Worm (Caenorhabditis elegans): ENCODE results near the gene gst-37.

The gst-37 gene

DNA sequence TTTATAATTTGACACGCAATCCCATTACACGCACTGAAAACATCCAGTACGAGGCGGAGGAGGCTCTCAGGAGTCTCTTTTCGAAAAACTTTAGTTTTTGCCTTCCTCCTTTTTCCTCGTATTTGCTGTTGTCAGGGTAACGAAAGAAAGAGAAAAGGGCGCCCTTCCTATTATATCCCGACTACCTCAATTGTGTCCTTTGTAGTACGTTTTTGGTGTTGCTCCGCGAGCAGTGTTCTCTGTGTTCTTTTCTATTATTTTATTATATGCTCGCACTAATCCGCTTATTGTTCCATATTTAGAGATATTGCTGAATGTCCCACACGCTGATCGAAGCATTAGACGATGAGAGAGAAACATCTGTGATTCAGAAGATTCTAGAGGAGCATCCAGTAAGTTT lies 25.9 kb upstream of the gst-37 start, which contains the start of gene nphp-2:
Gene nphp-2, plus strand, starts transcription at position 301 of the 400 bp plus-strand sequence.
- TF ChIP-seq ceh-91 (GFP tag; IDR thresholded peaks at IDR 0.05) (no peak), let-607 (tag; optimal IDR thresholded peaks at IDR 0.05) (no peak), hmg-1.2 (GFP tag; IDR thresholded peaks at IDR 0.05) (no peak), athp-1 (tag; optimal IDR thresholded peaks at IDR 0.05) (no peak), lin-35 (GFP tag; optimal IDR thresholded peaks at IDR 0.05) (no peak), akir-1 (GFP tag; optimal IDR thresholded peaks at IDR 0.05) (no peak)

DNA sequence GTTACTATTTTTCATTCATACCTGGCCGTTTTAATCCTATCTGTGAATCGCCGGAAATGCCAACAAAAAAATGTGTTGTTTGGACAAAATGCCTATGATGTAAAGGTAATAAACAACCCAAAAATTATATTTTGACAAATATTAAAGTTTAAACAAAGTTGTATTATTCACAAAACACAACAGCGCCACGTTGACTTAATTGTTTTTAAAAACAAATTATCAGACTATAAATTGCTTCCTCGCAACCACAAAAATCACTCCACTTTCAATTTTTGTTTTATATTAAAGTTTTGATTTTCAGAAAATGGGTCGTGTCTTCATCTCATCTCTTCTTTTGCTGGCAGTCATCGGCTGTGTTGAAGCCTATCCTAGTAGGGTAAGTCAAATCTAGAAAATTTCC lies 14.1 kb upstream of the gst-37 start, which contains the start of gene Y32G9A.5:
Gene Y32G9A.5, plus strand, starts transcription at position 301 of the 400 bp plus-strand sequence.
- no peak for TF ChIP-seq ets-4 (GFP tag; optimal IDR thresholded peaks at IDR 0.05)

DNA sequence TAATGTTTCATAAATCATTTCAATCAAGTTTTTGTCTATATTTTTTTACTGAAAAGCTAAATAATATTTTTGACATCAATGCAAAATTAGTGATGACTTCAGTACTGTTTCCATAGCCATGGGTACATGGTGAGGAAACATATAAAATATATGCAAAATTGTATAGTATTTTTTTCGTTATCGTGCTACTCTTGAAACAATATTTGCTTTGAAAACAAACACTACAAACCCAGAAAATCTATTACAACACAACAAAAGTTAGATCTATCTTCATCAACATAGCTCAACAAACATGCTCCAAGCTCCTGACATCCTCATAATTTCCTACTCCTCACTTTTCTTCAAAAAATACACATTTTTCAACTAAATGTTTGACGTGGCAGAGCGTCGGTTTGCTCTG lies 12.9 kb upstream of the gst-37 start, which contains the start of gene srp-3:
Gene srp-3, plus strand, starts transcription at position 301 of the 400 bp plus-strand sequence.
- TF ChIP-seq tbx-9 (tag; optimal IDR thresholded peaks at IDR 0.05; ENCODE audit: borderline replicate concordance) (no peak), zim-3 (tag; optimal IDR thresholded peaks at IDR 0.05) (no peak), mcd-1 (GFP tag; IDR thresholded peaks at IDR 0.05) (no peak), hlh-26 (GFP tag; conservative IDR thresholded peaks at IDR 0.05) (no peak), ets-4 (GFP tag; optimal IDR thresholded peaks at IDR 0.05) (no peak), ceh-58 (GFP tag; IDR thresholded peaks at IDR 0.05) (no peak), ztf-28 (GFP tag; IDR thresholded peaks at IDR 0.05) (no peak), F37B4.10 (GFP tag; IDR thresholded peaks at IDR 0.05) (no peak), mxl-1 (tag; optimal IDR thresholded peaks at IDR 0.05) (no peak)

DNA sequence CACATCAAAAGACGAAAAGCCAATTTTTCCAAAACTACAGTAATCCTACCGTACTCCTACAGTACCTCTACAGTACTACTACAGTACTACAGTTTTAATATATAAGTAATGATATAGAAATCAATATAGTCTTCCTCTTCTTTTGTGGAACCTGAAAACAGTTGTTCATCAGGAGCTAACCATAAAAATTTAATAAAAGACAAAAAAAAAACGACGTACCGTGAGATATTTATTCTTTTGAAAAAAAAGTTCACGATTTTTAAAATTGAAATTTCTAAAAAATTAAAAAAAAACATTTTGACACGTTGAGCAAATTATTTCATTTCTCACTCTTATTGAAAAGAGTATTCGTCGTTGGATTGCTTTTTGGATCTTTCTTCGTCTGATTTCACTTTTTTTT lies 10.3 kb upstream of the gst-37 start, which contains the start of gene Y32G9A.3:
Gene Y32G9A.3, plus strand, starts transcription at position 301 of the 400 bp plus-strand sequence.
- TF ChIP-seq rec-8 (tag; optimal IDR thresholded peaks at IDR 0.05) (no peak), madf-3 (GFP tag; IDR thresholded peaks at IDR 0.05) (no peak), ztf-18 (tag; optimal IDR thresholded peaks at IDR 0.05) (no peak), ceh-27 (GFP tag; optimal IDR thresholded peaks at IDR 0.05) (no peak), F57A8.1 (GFP tag; optimal IDR thresholded peaks at IDR 0.05) (no peak), snpc-4 (GFP tag; optimal IDR thresholded peaks at IDR 0.05) (no peak), snpc-4 (tag; optimal IDR thresholded peaks at IDR 0.05) (no peak), mxl-1 (tag; optimal IDR thresholded peaks at IDR 0.05) (no peak), Y53F4B.3 (GFP tag; IDR thresholded peaks at IDR 0.05) (no peak), let-607 (tag; optimal IDR thresholded peaks at IDR 0.05) (no peak), snpc-1.3 (tag; optimal IDR thresholded peaks at IDR 0.05; ENCODE audit: insufficient read depth) (no peak), hlh-26 (GFP tag; conservative IDR thresholded peaks at IDR 0.05) (no peak), lin-35 (GFP tag; optimal IDR thresholded peaks at IDR 0.05) (no peak), let-526 (GFP tag; IDR thresholded peaks at IDR 0.05) (no peak), tbp1 (GFP tag; optimal IDR thresholded peaks at IDR 0.05) (no peak), atf-7 (tag; optimal IDR thresholded peaks at IDR 0.05) (no peak), F37B4.10 (GFP tag; IDR thresholded peaks at IDR 0.05) (no peak), ceh-40 (GFP tag; IDR thresholded peaks at IDR 0.05) (no peak), dpl-1 (GFP tag; optimal IDR thresholded peaks at IDR 0.05) (no peak), Y67H2A.10 (GFP tag; conservative IDR thresholded peaks at IDR 0.05) (no peak), F57C9.4 (tag; optimal IDR thresholded peaks at IDR 0.05) (no peak)

DNA sequence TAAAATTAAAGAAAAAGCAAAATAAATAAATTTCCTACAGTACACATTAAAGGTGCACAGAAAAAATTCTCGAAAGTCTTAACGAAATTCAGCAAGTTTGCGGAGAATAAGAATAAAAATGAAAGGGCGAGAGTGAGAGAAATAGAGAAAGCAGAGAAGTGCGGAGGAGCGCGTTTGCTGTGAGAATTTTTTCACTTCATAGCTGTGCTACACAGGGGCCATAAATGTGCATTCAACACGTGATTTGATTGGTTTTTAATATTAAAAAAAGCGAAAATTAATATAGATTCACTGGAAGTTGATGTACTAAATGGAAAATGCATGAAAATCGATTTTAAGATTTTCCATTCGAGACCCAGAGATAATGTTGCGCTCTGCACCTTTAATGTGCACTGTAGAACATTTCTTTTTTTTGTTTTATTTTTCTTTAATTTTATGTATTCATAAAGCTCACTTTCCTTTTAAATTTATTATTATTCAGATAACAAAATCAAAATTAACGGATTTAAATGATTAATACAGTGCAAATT lies 3.3 kb upstream of the gst-37 start, which contains the start of gene Y32G9A.2:
Gene Y32G9A.2, plus strand, starts transcription at position 480 of the 530 bp plus-strand sequence.
- TF ChIP-seq xnd-1 (tag; optimal IDR thresholded peaks at IDR 0.05) (peak; percentile 66), nfyb-1 (GFP tag; IDR thresholded peaks at IDR 0.05) (no peak), cebp-1 (GFP tag; IDR thresholded peaks at IDR 0.05) (no peak), cebp-1 (tag; optimal IDR thresholded peaks at IDR 0.05) (no peak), hlh-12 (tag; optimal IDR thresholded peaks at IDR 0.05) (no peak), nhr-179 (tag; optimal IDR thresholded peaks at IDR 0.05) (no peak), B0035.1 (tag; optimal IDR thresholded peaks at IDR 0.05) (no peak), D2030.7 (GFP tag; IDR thresholded peaks at IDR 0.05) (peak; percentile 26; the same call in 1 of the 2 replicates), ztf-18 (tag; optimal IDR thresholded peaks at IDR 0.05) (peak; percentile 23), hmg-1.2 (GFP tag; IDR thresholded peaks at IDR 0.05) (no peak; the same call in 1 of the 2 replicates), ceh-91 (GFP tag; IDR thresholded peaks at IDR 0.05) (peak; percentile 46; the same call in 1 of the 2 replicates), F33H1.4 (GFP tag; IDR thresholded peaks at IDR 0.05) (peak; percentile 76), lin-54 (GFP tag; optimal IDR thresholded peaks at IDR 0.05) (no peak), F57C9.4 (tag; optimal IDR thresholded peaks at IDR 0.05) (no peak)

All from whole organism, young adult.